Fruit fly (Drosophila melanogaster) whole organism, embryonic: ENCODE measurements around the gene CG14627.

Source experiments
- Adf1 ChIP-seq: fragments of 200-800 bp; sonication (Bioruptor generic); IDR thresholded peaks from 2 replicates; pipeline ENCODE4 v1.3.6; 2022; ENCODE audit warnings: missing biosample characterization, missing genetic modification characterization
- CG11696 ChIP-seq: fragments of 200-800 bp; sonication (Bioruptor generic); IDR thresholded peaks from 2 replicates; pipeline ENCODE4 v1.3.6; 2022; ENCODE audit warnings: missing biosample characterization, missing genetic modification characterization
- CG12744 ChIP-seq: fragments of 200-800 bp; sonication (Bioruptor generic); optimal IDR thresholded peaks from 2 replicates; lab custom pipeline; 2016; ENCODE audit warnings: missing biosample characterization, missing genetic modification characterization
- CG3407 ChIP-seq: fragments of 200-800 bp; sonication (Bioruptor generic); optimal IDR thresholded peaks from 2 replicates; lab custom pipeline; 2018; ENCODE audit warnings: missing biosample characterization, mild to moderate bottlenecking, missing genetic modification characterization
- CG34376 ChIP-seq: fragments of 200-800 bp; sonication (Bioruptor generic); optimal IDR thresholded peaks from 2 replicates; lab custom pipeline; 2018; ENCODE audit warnings: missing biosample characterization, mild to moderate bottlenecking, missing genetic modification characterization
- CG8478 ChIP-seq: fragments of >200 bp; optimal IDR thresholded peaks from 2 replicates; lab custom pipeline; 2018
- Lim3 ChIP-seq: fragments of 200-800 bp; sonication (Bioruptor generic); IDR thresholded peaks from 2 replicates; pipeline ENCODE4 v1.3.6; 2022; ENCODE audit warnings: missing biosample characterization, missing genetic modification characterization
- pho ChIP-seq: fragments of 200-800 bp; sonication (Bioruptor generic); optimal IDR thresholded peaks from 2 replicates; lab custom pipeline; 2016; ENCODE audit warnings: missing biosample characterization, missing genetic modification characterization

DNA sequence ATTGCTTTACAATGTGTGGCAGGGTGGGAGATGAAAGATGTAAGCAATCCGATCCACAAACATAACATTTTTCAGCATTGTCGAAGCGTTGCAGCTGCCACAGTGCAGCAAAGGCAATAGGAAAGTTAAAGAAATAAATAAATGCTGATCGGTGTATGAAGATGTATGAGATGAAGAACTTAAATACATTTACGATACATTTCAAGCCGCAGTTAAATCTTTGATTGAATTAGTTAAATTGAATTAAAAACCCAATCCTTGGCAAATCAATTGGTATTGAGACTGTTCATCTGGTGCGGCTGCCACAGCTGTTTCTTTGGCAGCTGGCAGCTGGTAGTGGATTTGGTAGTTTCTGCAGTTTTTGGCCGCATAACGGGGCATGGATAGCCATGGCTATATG is 16.4 kb downstream of the CG14627 start:
- no peak for TF ChIP-seq Lim3 (GFP tag; lab: Robert Waterston, UW)
- TF ChIP-seq CG8478 (lab: Kevin White, UChicago): no peak
- TF ChIP-seq Adf1 (GFP tag; lab: Robert Waterston, UW): no peak
- no peak for TF ChIP-seq CG3407 (GFP tag; lab: Kevin White, UChicago)
- TF ChIP-seq CG12744 (GFP tag; lab: Kevin White, UChicago): no peak
- no peak for TF ChIP-seq pho (GFP tag; lab: Kevin White, UChicago)
- no peak for TF ChIP-seq CG11696
- no peak for TF ChIP-seq CG34376
